Fruit fly (Drosophila melanogaster): Measurements from ENCODE around the gene Ugt36E1.

- TF ChIP-seq CTCF (optimal IDR thresholded peaks at IDR 0.05) (no peak), CG8478 (optimal IDR thresholded peaks at IDR 0.05) (no peak)
Measured at dm6 chr2L:18826496-18827008, at the start of gene Ugt36E1.
